Worm (Caenorhabditis elegans): ENCODE data around the gene C17C3.24.

DNA sequence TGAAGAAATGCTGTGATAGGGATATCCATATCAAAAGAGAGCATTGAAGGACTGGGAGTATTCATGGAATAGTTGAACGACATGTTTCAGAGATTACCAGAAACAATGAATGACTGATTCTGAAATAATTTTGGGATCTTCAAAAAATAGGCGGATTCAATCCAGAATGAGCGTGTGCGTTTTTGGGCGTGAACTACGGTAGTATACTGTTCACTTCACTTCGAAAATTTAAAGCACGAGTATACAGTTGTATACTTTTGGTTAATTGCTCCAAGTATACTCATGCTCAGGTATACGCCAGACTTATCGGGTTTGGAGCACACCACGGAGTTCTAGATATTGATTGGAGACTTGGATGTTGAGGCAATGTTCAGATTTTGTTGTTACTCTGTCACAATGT, 16.3 kb downstream of the C17C3.24 start, which contains the start of gene tbx-35:
- no peak for TF ChIP-seq tbp1 (GFP tag; optimal IDR thresholded peaks at IDR 0.05)
- TF ChIP-seq sptf-2 (GFP tag; optimal IDR thresholded peaks at IDR 0.05) = no peak
- no peak for TF ChIP-seq F22D6.2 (tag; optimal IDR thresholded peaks at IDR 0.05)
- no peak for TF ChIP-seq nhr-90 (tag; optimal IDR thresholded peaks at IDR 0.05)
- TF ChIP-seq Y79H2A.3 (GFP tag; conservative IDR thresholded peaks at IDR 0.05) = no peak
- TF ChIP-seq lin-54 (GFP tag; optimal IDR thresholded peaks at IDR 0.05) = no peak
- TF ChIP-seq unc-62 (GFP tag; optimal IDR thresholded peaks at IDR 0.05) = no peak
- no peak for TF ChIP-seq ceh-100 (GFP tag; IDR thresholded peaks at IDR 0.05)
- TF ChIP-seq F57C9.4 (tag; optimal IDR thresholded peaks at IDR 0.05) = no peak

Measured in whole organism, young adult.